Fruit fly (Drosophila melanogaster): ENCODE data around the gene CG32473.

The CG32473 gene

dm6 chr3R:13260114-13260673 is 42.3 kb upstream of the CG32473 start, which contains the start of gene CG11686 (continued):
- TF ChIP-seq Myb (GFP tag; optimal IDR thresholded peaks at IDR 0.05) (no peak), CG15269 (tag; optimal IDR thresholded peaks at IDR 0.05) (no peak), bcd (GFP tag; optimal IDR thresholded peaks at IDR 0.05) (no peak), CG32532 (GFP tag; IDR thresholded peaks at IDR 0.05) (0 out of 2 replicates have a peak, but pooled peaks have one; percentile 5), row (GFP tag; IDR thresholded peaks at IDR 0.05) (peak; percentile 90), seq (GFP tag; IDR thresholded peaks at IDR 0.05) (0 out of 2 replicates have a peak, but pooled peaks have one; percentile 8), CG2120 (GFP tag; optimal IDR thresholded peaks at IDR 0.05) (peak; percentile 48), CG2678 (tag; optimal IDR thresholded peaks at IDR 0.05) (no peak), CG12659 (GFP tag; optimal IDR thresholded peaks at IDR 0.05) (peak; percentile 13), inv (GFP tag; IDR thresholded peaks at IDR 0.05; ENCODE audit: partially characterized antibody) (no peak), Fer3 (tag; optimal IDR thresholded peaks at IDR 0.05) (no peak), CG4404 (GFP tag; IDR thresholded peaks at IDR 0.05) (no peak), Bdp1 (GFP tag; optimal IDR thresholded peaks at IDR 0.05) (no peak), CG3163 (GFP tag; optimal IDR thresholded peaks at IDR 0.05) (no peak), sna (GFP tag; IDR thresholded peaks at IDR 0.05; ENCODE audit: partially characterized antibody) (no peak; the same call in 1 of the 2 replicates), jing (GFP tag; optimal IDR thresholded peaks at IDR 0.05) (no peak), CG10431 (GFP tag; optimal IDR thresholded peaks at IDR 0.05) (no peak), Hmr (GFP tag; optimal IDR thresholded peaks at IDR 0.05) (no peak), CG17385 (GFP tag; optimal IDR thresholded peaks at IDR 0.05) (peak; percentile 3), bsh (GFP tag; optimal IDR thresholded peaks at IDR 0.05) (peak in 1 of 2 experiments; percentile 45), sisA (GFP tag; IDR thresholded peaks at IDR 0.05) (no peak), CG6272 (GFP tag; IDR thresholded peaks at IDR 0.05) (0 out of 2 replicates have a peak, but pooled peaks have one; percentile 11), CHES-1-like (GFP tag; optimal IDR thresholded peaks at IDR 0.05) (no peak), Asciz (GFP tag; optimal IDR thresholded peaks at IDR 0.05) (no peak), CG3838 (GFP tag; optimal IDR thresholded peaks at IDR 0.05) (no peak), nau (GFP tag; optimal IDR thresholded peaks at IDR 0.05) (no peak), CG17829 (tag; optimal IDR thresholded peaks at IDR 0.05) (peak; percentile 29), amos (GFP tag; IDR thresholded peaks at IDR 0.05; ENCODE audit: partially characterized antibody) (peak; percentile 6; the same call in 1 of the 2 replicates), Sin3A (optimal IDR thresholded peaks at IDR 0.05) (no peak), Sry-δ (GFP tag; optimal IDR thresholded peaks at IDR 0.05) (no peak), Hand (GFP tag; optimal IDR thresholded peaks at IDR 0.05) (no peak), Hey (tag; optimal IDR thresholded peaks at IDR 0.05) (no peak), br (optimal IDR thresholded peaks at IDR 0.05) (no peak), sens-2 (GFP tag; IDR thresholded peaks at IDR 0.05) (0 out of 2 replicates have a peak, but pooled peaks have one; percentile 19), CG12236 (GFP tag; optimal IDR thresholded peaks at IDR 0.05) (no peak), so (GFP tag; IDR thresholded peaks at IDR 0.05) (no peak), ato (GFP tag; IDR thresholded peaks at IDR 0.05; ENCODE audit: partially characterized antibody) (peak; percentile 24; the same call in 1 of the 2 replicates), twi (tag; optimal IDR thresholded peaks at IDR 0.05) (no peak), NfI (GFP tag; optimal IDR thresholded peaks at IDR 0.05) (peak; percentile 2), bowl (GFP tag; IDR thresholded peaks at IDR 0.05) (no peak; the same call in 1 of the 2 replicates), dysf (GFP tag; IDR thresholded peaks at IDR 0.05) (no peak; the same call in 2 of the 3 replicates), HLH4C (GFP tag; IDR thresholded peaks at IDR 0.05; ENCODE audit: partially characterized antibody) (no peak; the same call in 2 of the 3 replicates), CG15514 (GFP tag; optimal IDR thresholded peaks at IDR 0.05) (peak; percentile 14), Usf (GFP tag; optimal IDR thresholded peaks at IDR 0.05) (no peak), hkb (optimal IDR thresholded peaks at IDR 0.05) (peak; percentile 99), hkb (GFP tag; IDR thresholded peaks at IDR 0.05) (no peak; the same call in 1 of the 2 replicates), salm (tag; optimal IDR thresholded peaks at IDR 0.05) (no peak), CG9876 (GFP tag; optimal IDR thresholded peaks at IDR 0.05) (no peak), Deaf1 (tag; optimal IDR thresholded peaks at IDR 0.05) (no peak)
